Worm (Caenorhabditis elegans) whole organism, L4/young adult: Measurements from ENCODE around the gene ztf-13.

Experiments used
- W03F9.2 ChIP-seq: fragments of 150-350 bp; optimal IDR thresholded peaks from 2 replicates; lab custom pipeline; 2014; ENCODE audit warnings: missing biosample characterization, missing genetic modification characterization
- him-1 ChIP-seq: sonication (generic microtip); optimal IDR thresholded peaks from 2 replicates; lab custom pipeline; 2016; ENCODE audit warnings: missing genotype, missing genetic modification reagents, missing genetic modification characterization, missing compliant biosample characterization

- no peak for TF ChIP-seq W03F9.2 (tag; lab: Kevin White, UChicago)
- no peak for TF ChIP-seq him-1 (tag; lab: Kevin White, UChicago)
Observed at ce11 chrX:3063274-3063673, 38.7 kb downstream of the ztf-13 start, which contains the start of gene ceh-30.
